Fruit fly (Drosophila melanogaster) whole organism, prepupa: ENCODE data around the gene CG32767.

Source experiments
- Blimp-1 ChIP-seq: fragments of 200-800 bp; sonication (Bioruptor generic); optimal IDR thresholded peaks from 3 replicates; lab custom pipeline; 2017; ENCODE audit warnings: missing biosample characterization, missing genetic modification characterization, mild to moderate bottlenecking, moderate library complexity, missing genetic modification reagents
- CG11762 ChIP-seq: fragments of 200-800 bp; sonication (Bioruptor generic); optimal IDR thresholded peaks from 3 replicates; lab custom pipeline; 2016; ENCODE audit warnings: missing biosample characterization, missing genetic modification characterization; ENCODE audit not compliant: insufficient read depth
- CG11902 ChIP-seq: fragments of 200-800 bp; sonication (Bioruptor generic); optimal IDR thresholded peaks from 3 replicates; lab custom pipeline; 2016; ENCODE audit warnings: missing biosample characterization, missing genetic modification characterization
- CG15336 ChIP-seq: fragments of 200-800 bp; sonication (Bioruptor generic); IDR thresholded peaks from 2 replicates; pipeline ENCODE4 v1.3.6; 2022; ENCODE audit warnings: missing biosample characterization, missing genetic modification characterization
- CG1621 ChIP-seq: fragments of 200-800 bp; sonication (Bioruptor generic); optimal IDR thresholded peaks from 3 replicates; lab custom pipeline; 2018; ENCODE audit warnings: missing biosample characterization, mild to moderate bottlenecking, missing genetic modification characterization
- CG16779 ChIP-seq: fragments of 200-800 bp; sonication (Bioruptor generic); optimal IDR thresholded peaks from 3 replicates; lab custom pipeline; 2017; ENCODE audit warnings: missing biosample characterization, mild to moderate bottlenecking, missing genetic modification characterization
- CG3032 ChIP-seq: fragments of 200-800 bp; optimal IDR thresholded peaks from 2 replicates; lab custom pipeline; 2019; ENCODE audit warnings: missing biosample characterization, mild to moderate bottlenecking, missing genetic modification characterization, moderate library complexity
- CG31627 ChIP-seq: fragments of 200-800 bp; sonication (Bioruptor generic); optimal IDR thresholded peaks from 3 replicates; lab custom pipeline; 2016; ENCODE audit warnings: missing biosample characterization, missing genetic modification characterization
- CG32006 ChIP-seq: fragments of 200-800 bp; sonication (Bioruptor generic); optimal IDR thresholded peaks from 3 replicates; lab custom pipeline; 2017; ENCODE audit warnings: missing biosample characterization, mild to moderate bottlenecking, missing genetic modification characterization
- CG34406 ChIP-seq: fragments of 200-800 bp; sonication (Bioruptor generic); optimal IDR thresholded peaks from 3 replicates; lab custom pipeline; 2016; ENCODE audit warnings: missing biosample characterization, missing genetic modification characterization
- CG3919 ChIP-seq: fragments of 200-800 bp; sonication (Bioruptor generic); optimal IDR thresholded peaks from 3 replicates; lab custom pipeline; 2016; ENCODE audit warnings: missing biosample characterization, missing genetic modification characterization
- CG4318 ChIP-seq: fragments of 200-800 bp; sonication (Bioruptor generic); optimal IDR thresholded peaks from 3 replicates; lab custom pipeline; 2017; ENCODE audit warnings: missing biosample characterization, mild to moderate bottlenecking, missing genetic modification characterization
- CG6163 ChIP-seq: fragments of 200-800 bp; sonication (Bioruptor generic); IDR thresholded peaks from 3 replicates; pipeline ENCODE4 v1.3.6; 2022; ENCODE audit warnings: missing biosample characterization, missing genetic modification characterization
- CG6276 ChIP-seq: fragments of 200-800 bp; sonication (Bioruptor generic); optimal IDR thresholded peaks from 2 replicates; lab custom pipeline; 2017; ENCODE audit warnings: missing biosample characterization, mild to moderate bottlenecking, missing genetic modification characterization
- CG6792 ChIP-seq: fragments of 200-800 bp; sonication (Bioruptor generic); optimal IDR thresholded peaks from 3 replicates; lab custom pipeline; 2016; ENCODE audit warnings: missing biosample characterization, missing genetic modification characterization
- CG6808 ChIP-seq: fragments of 200-800 bp; sonication (Bioruptor generic); optimal IDR thresholded peaks from 3 replicates; lab custom pipeline; 2017; ENCODE audit warnings: missing biosample characterization, missing genetic modification characterization, mild to moderate bottlenecking, moderate library complexity, missing genetic modification reagents
- CG7368 ChIP-seq: fragments of 200-800 bp; sonication (Bioruptor generic); optimal IDR thresholded peaks from 3 replicates; lab custom pipeline; 2016; ENCODE audit warnings: missing biosample characterization, missing genetic modification characterization
- CG8119 ChIP-seq: fragments of 200-800 bp; sonication (Bioruptor generic); IDR thresholded peaks from 3 replicates; pipeline ENCODE4 v1.3.6; 2022; ENCODE audit warnings: missing biosample characterization, missing genetic modification characterization
- CG8319 ChIP-seq: fragments of 200-800 bp; sonication (Bioruptor generic); optimal IDR thresholded peaks from 3 replicates; lab custom pipeline; 2016; ENCODE audit warnings: missing biosample characterization, missing genetic modification characterization
- CG8632 ChIP-seq: fragments of 200-800 bp; sonication (Bioruptor generic); optimal IDR thresholded peaks from 3 replicates; lab custom pipeline; 2016; ENCODE audit warnings: missing biosample characterization, missing genetic modification characterization
- Eip75B ChIP-seq: fragments of 200-800 bp; sonication (Bioruptor generic); optimal IDR thresholded peaks from 3 replicates; lab custom pipeline; 2016; ENCODE audit warnings: missing biosample characterization, missing genetic modification characterization
- Ets21C ChIP-seq: fragments of 200-800 bp; sonication (Bioruptor generic); optimal IDR thresholded peaks from 3 replicates; lab custom pipeline; 2016; ENCODE audit warnings: missing biosample characterization, missing genetic modification characterization
- Ets96B ChIP-seq: fragments of 200-800 bp; optimal IDR thresholded peaks from 2 replicates; lab custom pipeline; 2019; ENCODE audit warnings: missing biosample characterization, mild to moderate bottlenecking, missing genetic modification characterization, moderate library complexity
- Gug ChIP-seq: fragments of 200-800 bp; sonication (Bioruptor generic); IDR thresholded peaks from 2 replicates; pipeline ENCODE4 v1.3.6; 2022; ENCODE audit warnings: missing biosample characterization, missing genetic modification characterization
- Hr4 ChIP-seq: fragments of 200-800 bp; sonication (Bioruptor generic); optimal IDR thresholded peaks from 3 replicates; lab custom pipeline; 2016; ENCODE audit warnings: missing biosample characterization, missing genetic modification characterization
- Lpt ChIP-seq: fragments of 200-800 bp; sonication (Bioruptor generic); optimal IDR thresholded peaks from 3 replicates; lab custom pipeline; 2016; ENCODE audit warnings: missing biosample characterization, missing genetic modification characterization
- Met ChIP-seq: fragments of 200-800 bp; sonication (Bioruptor generic); optimal IDR thresholded peaks from 3 replicates; lab custom pipeline; 2016; ENCODE audit warnings: missing biosample characterization, missing genetic modification characterization
- Smox ChIP-seq: fragments of 200-800 bp; sonication (Bioruptor generic); optimal IDR thresholded peaks from 3 replicates; lab custom pipeline; 2016; ENCODE audit warnings: missing biosample characterization, missing genetic modification characterization
- Sox102F ChIP-seq: fragments of 200-800 bp; sonication (Bioruptor generic); optimal IDR thresholded peaks from 2 replicates; lab custom pipeline; 2016; ENCODE audit warnings: missing biosample characterization, mild to moderate bottlenecking, missing genetic modification characterization
- achi ChIP-seq: fragments of 200-800 bp; sonication (Bioruptor generic); optimal IDR thresholded peaks from 3 replicates; lab custom pipeline; 2016; ENCODE audit warnings: missing biosample characterization, missing genetic modification characterization
- acj6 ChIP-seq: fragments of 200-800 bp; sonication (Bioruptor generic); optimal IDR thresholded peaks from 3 replicates; lab custom pipeline; 2016; ENCODE audit warnings: missing biosample characterization, missing genetic modification characterization
- cyc ChIP-seq: fragments of 200-800 bp; sonication (Bioruptor generic); optimal IDR thresholded peaks from 3 replicates; lab custom pipeline; 2016; ENCODE audit warnings: missing biosample characterization, missing genetic modification characterization
- dac ChIP-seq: fragments of 200-800 bp; sonication (Bioruptor generic); optimal IDR thresholded peaks from 2 replicates; lab custom pipeline; 2017; ENCODE audit warnings: missing biosample characterization, mild to moderate bottlenecking, missing genetic modification characterization
- eg ChIP-seq: fragments of 200-800 bp; sonication (Bioruptor generic); IDR thresholded peaks from 3 replicates; pipeline ENCODE4 v1.3.6; 2022; ENCODE audit warnings: missing biosample characterization, missing genetic modification characterization
- esn ChIP-seq: fragments of 200-800 bp; sonication (Bioruptor generic); optimal IDR thresholded peaks from 2 replicates; lab custom pipeline; 2016; ENCODE audit warnings: missing biosample characterization, mild to moderate bottlenecking, missing genetic modification characterization, moderate library complexity
- fd59A ChIP-seq: fragments of 200-800 bp; sonication (Bioruptor generic); optimal IDR thresholded peaks from 2 replicates; lab custom pipeline; 2017; ENCODE audit warnings: missing biosample characterization, mild to moderate bottlenecking, missing genetic modification characterization, missing genetic modification reagents
- fd85E ChIP-seq: fragments of 200-800 bp; sonication (Bioruptor generic); optimal IDR thresholded peaks from 3 replicates; lab custom pipeline; 2016; ENCODE audit warnings: missing biosample characterization, missing genetic modification characterization
- fkh ChIP-seq: fragments of 200-800 bp; sonication (Bioruptor generic); optimal IDR thresholded peaks from 3 replicates; lab custom pipeline; 2017; ENCODE audit warnings: missing biosample characterization, mild to moderate bottlenecking, missing genetic modification characterization, moderate library complexity
- lz ChIP-seq: fragments of 200-800 bp; sonication (Bioruptor generic); optimal IDR thresholded peaks from 3 replicates; lab custom pipeline; 2016; ENCODE audit warnings: missing biosample characterization, missing genetic modification characterization
- net ChIP-seq: fragments of 200-800 bp; sonication (Bioruptor generic); optimal IDR thresholded peaks from 3 replicates; lab custom pipeline; 2016; ENCODE audit warnings: missing biosample characterization, missing genetic modification characterization
- pdm3 ChIP-seq: fragments of 200-800 bp; sonication (Bioruptor generic); optimal IDR thresholded peaks from 3 replicates; lab custom pipeline; 2016; ENCODE audit warnings: missing biosample characterization, missing genetic modification characterization
- salr ChIP-seq, 2 experiments: fragments of 200-800 bp; sonication (Bioruptor generic); optimal IDR thresholded peaks; 3 replicates each; lab custom pipeline; 2016 to 2018; ENCODE audit warnings: missing biosample characterization in 2 of 2, missing genetic modification characterization in 2 of 2, mild to moderate bottlenecking in 1 of 2
- spab ChIP-seq: fragments of 200-800 bp; sonication (Bioruptor generic); optimal IDR thresholded peaks from 2 replicates; lab custom pipeline; 2017; ENCODE audit warnings: missing biosample characterization, mild to moderate bottlenecking, missing genetic modification characterization, missing genetic modification reagents
- ss ChIP-seq, 2 experiments: fragments of 200-800 bp; sonication (Bioruptor generic); optimal IDR thresholded peaks; 2 replicates in 1 of 2; 3 replicates in 1 of 2; lab custom pipeline; 2017 to 2018; ENCODE audit warnings: mild to moderate bottlenecking in 2 of 2, missing biosample characterization in 2 of 2, missing genetic modification characterization in 2 of 2, moderate library complexity in 1 of 2
- svp ChIP-seq: fragments of 200-800 bp; sonication (Bioruptor generic); peaks from one replicate; lab custom pipeline; 2016; ENCODE audit warnings: missing biosample characterization, missing genetic modification characterization
- topi ChIP-seq: fragments of 200-800 bp; sonication (Bioruptor generic); optimal IDR thresholded peaks from 3 replicates; lab custom pipeline; 2016; ENCODE audit warnings: missing biosample characterization, missing genetic modification characterization
- vri ChIP-seq: fragments of 200-800 bp; sonication (Bioruptor generic); optimal IDR thresholded peaks from 3 replicates; lab custom pipeline; 2016; ENCODE audit warnings: missing biosample characterization, mild to moderate bottlenecking, missing genetic modification characterization

The CG32767 gene

DNA sequence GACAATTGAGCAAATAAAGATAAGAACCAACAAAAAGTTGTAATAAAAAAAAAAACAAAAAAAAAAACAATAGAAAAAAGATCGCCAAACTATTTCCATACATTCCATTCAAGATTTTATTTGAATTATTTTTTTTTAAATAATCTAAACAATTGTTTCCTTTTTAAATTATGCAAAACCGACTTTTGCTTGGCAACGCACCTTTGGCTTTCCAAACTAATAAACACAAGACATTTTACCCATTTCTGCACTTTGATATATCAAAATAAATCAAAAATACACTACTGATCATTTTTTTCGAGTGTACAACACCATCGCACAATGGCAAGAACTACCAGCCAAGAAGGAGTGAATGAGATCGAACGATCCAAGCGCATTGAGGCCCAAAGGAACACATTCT, 39.4 kb downstream of the CG32767 start (continued):
- TF ChIP-seq net (GFP tag; lab: Kevin White, UChicago) (peak; percentile 67), CG3919 (GFP tag; lab: Kevin White, UChicago) (peak; percentile 83), CG16779 (tag; lab: Kevin White, UChicago) (no peak), CG6808 (GFP tag; lab: Kevin White, UChicago) (peak; percentile 74), Blimp-1 (peak; percentile 28), Lpt (GFP tag; lab: Kevin White, UChicago) (peak; percentile 67), CG1621 (peak; percentile 57), CG34406 (peak; percentile 72), ss (GFP tag; optimal IDR thresholded peaks at IDR 0.05; lab: Kevin White, UChicago) (no peak), cyc (GFP tag; lab: Kevin White, UChicago) (peak; percentile 78), Smox (GFP tag; lab: Kevin White, UChicago) (peak; percentile 89), Met (GFP tag; lab: Kevin White, UChicago) (peak; percentile 91), salr (GFP tag; optimal IDR thresholded peaks at IDR 0.05; lab: Kevin White, UChicago) (peak; percentile 63 to 88), esn (peak; percentile 90), pdm3 (GFP tag; lab: Kevin White, UChicago) (peak; percentile 79)

DNA sequence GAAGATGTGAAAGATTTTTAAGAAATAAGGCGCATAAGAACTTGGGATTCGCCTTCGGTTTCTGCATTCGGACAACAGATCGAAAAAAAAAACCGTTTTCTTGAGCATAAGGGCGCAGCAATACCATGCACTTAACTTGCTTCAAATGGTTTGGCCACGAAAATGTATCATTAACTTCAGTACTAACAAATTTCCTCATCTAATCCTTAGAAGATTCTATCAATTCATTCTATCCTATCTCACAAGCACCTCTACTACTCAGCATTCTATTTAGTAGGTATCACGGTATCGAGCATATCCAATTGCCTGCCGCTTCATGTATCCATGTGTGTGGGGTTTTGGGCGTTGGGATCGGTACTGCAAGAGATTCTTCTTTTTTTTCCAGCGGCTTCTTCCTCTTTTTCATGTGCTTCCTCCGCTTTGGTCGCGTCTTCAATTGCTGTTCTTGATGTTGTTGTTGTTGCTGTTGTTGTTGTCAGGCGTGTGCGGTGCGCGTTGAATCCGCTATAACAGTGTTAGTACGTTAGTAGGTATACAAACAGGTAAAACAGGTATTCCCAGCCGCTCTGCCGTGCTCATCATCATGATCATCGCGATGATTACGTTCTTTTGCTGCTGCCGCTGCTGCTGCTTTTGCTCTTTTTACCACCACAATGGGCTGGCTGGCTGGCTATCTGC, 40.0 kb downstream of the CG32767 start:
- TF ChIP-seq CG8119, result peak; percentile 48; the same call in 2 of the 3 replicates
- peak; percentile 34 for TF ChIP-seq CG32006 (GFP tag; lab: Kevin White, UChicago)
- TF ChIP-seq CG16779 (tag; lab: Kevin White, UChicago), result peak; percentile 20
- TF ChIP-seq CG6276, result no peak
- peak; percentile 37; the same call in 1 of the 3 replicates for TF ChIP-seq CG6163
- peak; percentile 79 for TF ChIP-seq topi
- peak; percentile 93 for TF ChIP-seq svp (GFP tag; lab: Kevin White, UChicago)
- TF ChIP-seq CG6792, result peak; percentile 72
- TF ChIP-seq Lpt (GFP tag; lab: Kevin White, UChicago), result peak; percentile 18
- peak; percentile 67 for TF ChIP-seq CG3919 (GFP tag; lab: Kevin White, UChicago)
- TF ChIP-seq CG11902 (GFP tag; lab: Kevin White, UChicago), result peak; percentile 32
- TF ChIP-seq Gug (GFP tag; lab: Robert Waterston, UW), result no peak
- peak in 1 of 2 experiments; percentile 2 for TF ChIP-seq salr (GFP tag; optimal IDR thresholded peaks at IDR 0.05; lab: Kevin White, UChicago)
- TF ChIP-seq dac (GFP tag; lab: Kevin White, UChicago), result no peak
- TF ChIP-seq ss (GFP tag; optimal IDR thresholded peaks at IDR 0.05; lab: Kevin White, UChicago), result peak; percentile 31 to 33
- no peak for TF ChIP-seq fkh
- no peak for TF ChIP-seq Hr4
- TF ChIP-seq CG34406, result peak; percentile 35
- no peak for TF ChIP-seq eg (GFP tag; lab: Robert Waterston, UW)
- no peak for TF ChIP-seq fd85E
- peak; percentile 12 for TF ChIP-seq Eip75B
- TF ChIP-seq achi (GFP tag; lab: Kevin White, UChicago), result peak; percentile 50
- TF ChIP-seq Ets96B, result peak; percentile 52
- TF ChIP-seq CG8319 (GFP tag; lab: Kevin White, UChicago), result peak; percentile 17
- TF ChIP-seq Blimp-1, result peak; percentile 19
- peak; percentile 75 for TF ChIP-seq lz (GFP tag; lab: Kevin White, UChicago)
- TF ChIP-seq CG7368 (GFP tag; lab: Kevin White, UChicago), result no peak
- TF ChIP-seq Ets21C (GFP tag; lab: Kevin White, UChicago), result peak; percentile 74
- peak; percentile 77 for TF ChIP-seq Smox (GFP tag; lab: Kevin White, UChicago)
- peak; percentile 1 for TF ChIP-seq CG11762 (GFP tag; lab: Kevin White, UChicago)
- peak; percentile 62 for TF ChIP-seq vri (GFP tag; lab: Kevin White, UChicago)
- peak; percentile 34 for TF ChIP-seq fd59A (GFP tag; lab: Kevin White, UChicago)
- TF ChIP-seq net (GFP tag; lab: Kevin White, UChicago), result peak; percentile 11
- peak; percentile 55 for TF ChIP-seq spab (GFP tag; lab: Kevin White, UChicago)
- TF ChIP-seq CG15336 (GFP tag; lab: Robert Waterston, UW), result no peak
- peak; percentile 53 for TF ChIP-seq pdm3 (GFP tag; lab: Kevin White, UChicago)
- no peak for TF ChIP-seq CG4318
- peak; percentile 51 for TF ChIP-seq CG3032 (tag; lab: Kevin White, UChicago)
- TF ChIP-seq CG8632 (GFP tag; lab: Kevin White, UChicago), result peak; percentile 5
- peak; percentile 82 for TF ChIP-seq CG31627 (GFP tag; lab: Kevin White, UChicago)
- TF ChIP-seq acj6 (GFP tag; lab: Kevin White, UChicago), result peak; percentile 57
- TF ChIP-seq Sox102F (GFP tag; lab: Kevin White, UChicago), result peak; percentile 76
- TF ChIP-seq Met (GFP tag; lab: Kevin White, UChicago), result peak; percentile 82
